Worm (Caenorhabditis elegans) whole organism, mixed stage, embryonic: ENCODE results near the gene C28F5.1.

Source experiments
- blmp-1 ChIP-seq: fragments of 150-350 bp; optimal IDR thresholded peaks from 2 replicates; lab custom pipeline; 2014; ENCODE audit warnings: missing biosample characterization, missing genetic modification characterization
- lin-13 ChIP-seq: fragments of 150-350 bp; optimal IDR thresholded peaks from 2 replicates; lab custom pipeline; 2014; ENCODE audit warnings: missing biosample characterization, missing genetic modification characterization
- lsy-2 ChIP-seq: fragments of 150-350 bp; optimal IDR thresholded peaks from 2 replicates; lab custom pipeline; 2014; ENCODE audit warnings: missing biosample characterization, missing genetic modification characterization
- mab-5 ChIP-seq: fragments of 150-350 bp; optimal IDR thresholded peaks from 2 replicates; lab custom pipeline; 2014; ENCODE audit warnings: missing biosample characterization, missing genetic modification characterization
- nhr-28 ChIP-seq: fragments of 150-350 bp; optimal IDR thresholded peaks from 2 replicates; lab custom pipeline; 2014; ENCODE audit warnings: missing biosample characterization, missing genetic modification characterization
- nhr-76 ChIP-seq: sonication (generic microtip); optimal IDR thresholded peaks from 2 replicates; lab custom pipeline; 2017; ENCODE audit warnings: missing biosample characterization, missing genetic modification characterization
- snpc-4 ChIP-seq: fragments of 150-350 bp; optimal IDR thresholded peaks from 2 replicates; lab custom pipeline; 2014; ENCODE audit warnings: missing biosample characterization, missing genetic modification characterization
- unc-39 ChIP-seq: fragments of 150-350 bp; optimal IDR thresholded peaks from 2 replicates; lab custom pipeline; 2014; ENCODE audit warnings: missing biosample characterization, missing genetic modification characterization
- ztf-11 ChIP-seq: fragments of 150-350 bp; optimal IDR thresholded peaks from 2 replicates; lab custom pipeline; 2014; ENCODE audit warnings: missing biosample characterization, missing genetic modification characterization

- no peak for TF ChIP-seq snpc-4 (tag; lab: Kevin White, UChicago)
- no peak for TF ChIP-seq lsy-2 (tag; lab: Kevin White, UChicago)
- TF ChIP-seq ztf-11, result no peak
- TF ChIP-seq lin-13 (tag; lab: Kevin White, UChicago), result no peak
- no peak for TF ChIP-seq mab-5 (tag; lab: Kevin White, UChicago)
- no peak for TF ChIP-seq unc-39 (tag; lab: Kevin White, UChicago)
- TF ChIP-seq blmp-1 (tag; lab: Kevin White, UChicago), result no peak
- TF ChIP-seq nhr-76, result no peak
- no peak for TF ChIP-seq nhr-28 (tag; lab: Kevin White, UChicago)
These were observed 49.7 kb downstream of the C28F5.1 start for ce11 chrII:7554716-7555247.
